Fruit fly (Drosophila melanogaster): ENCODE results near the gene CG32755.

dm6 chrX:5997931-5998330, 47.9 kb downstream of the CG32755 start:
- no peak for TF ChIP-seq CG8478 (optimal IDR thresholded peaks at IDR 0.05)
- no peak for TF ChIP-seq CTCF (optimal IDR thresholded peaks at IDR 0.05)
